Worm (Caenorhabditis elegans) whole organism, late embryonic: ENCODE data around the gene C16C8.21.

Experiments used
- F13H6.1 ChIP-seq: sonication (generic microtip); optimal IDR thresholded peaks from 2 replicates; lab custom pipeline; 2016; ENCODE audit warnings: missing genetic modification characterization, missing compliant biosample characterization
- K02D7.2 ChIP-seq: sonication (generic microtip); optimal IDR thresholded peaks from 2 replicates; lab custom pipeline; 2017; ENCODE audit warnings: mild to moderate bottlenecking, missing genetic modification characterization, missing compliant biosample characterization
- ama-1 ChIP-seq: fragments of 150-350 bp; optimal IDR thresholded peaks from 2 replicates; lab custom pipeline; 2014
- ceh-18 ChIP-seq: sonication (generic microtip); optimal IDR thresholded peaks from 2 replicates; lab custom pipeline; 2016; ENCODE audit warnings: missing genetic modification characterization, missing compliant biosample characterization
- ceh-19 ChIP-seq: fragments of 200-800 bp; sonication (Bioruptor generic); optimal IDR thresholded peaks from 2 replicates; lab custom pipeline; 2018; ENCODE audit warnings: mild to moderate bottlenecking, missing genetic modification characterization, missing compliant biosample characterization
- ceh-22 ChIP-seq: sonication (generic microtip); optimal IDR thresholded peaks from 2 replicates; lab custom pipeline; 2017; ENCODE audit warnings: missing biosample characterization, missing genetic modification characterization
- ceh-24 ChIP-seq: sonication (generic microtip); optimal IDR thresholded peaks from 2 replicates; lab custom pipeline; 2016; ENCODE audit warnings: mild to moderate bottlenecking, missing genetic modification characterization, missing compliant biosample characterization
- ceh-30 ChIP-seq: fragments of 150-350 bp; optimal IDR thresholded peaks from 2 replicates; lab custom pipeline; 2014; ENCODE audit warnings: missing biosample characterization, missing genetic modification characterization
- ceh-34 ChIP-seq: sonication (generic microtip); optimal IDR thresholded peaks from 2 replicates; lab custom pipeline; 2016; ENCODE audit warnings: mild to moderate bottlenecking, missing genetic modification characterization, missing compliant biosample characterization
- ceh-45 ChIP-seq: fragments of 200-800 bp; sonication (Bioruptor generic); IDR thresholded peaks from 2 replicates; pipeline ENCODE4 v1.3.6; 2022; ENCODE audit warnings: missing genetic modification reagents, missing genetic modification characterization, missing compliant biosample characterization
- ceh-48 ChIP-seq: sonication (generic microtip); optimal IDR thresholded peaks from 2 replicates; lab custom pipeline; 2016; ENCODE audit warnings: missing genetic modification characterization, inconsistent platforms, missing compliant biosample characterization
- ceh-6 ChIP-seq: fragments of 200-800 bp; sonication (Bioruptor generic); optimal IDR thresholded peaks from 2 replicates; lab custom pipeline; 2018; ENCODE audit warnings: mild to moderate bottlenecking, missing genetic modification characterization, missing compliant biosample characterization
- ceh-9 ChIP-seq: sonication (generic microtip); optimal IDR thresholded peaks from 2 replicates; lab custom pipeline; 2016; ENCODE audit warnings: mild to moderate bottlenecking, missing genetic modification characterization, inconsistent platforms, missing compliant biosample characterization
- dve-1 ChIP-seq: sonication (generic microtip); optimal IDR thresholded peaks from 2 replicates; lab custom pipeline; 2017; ENCODE audit warnings: antibody characterized with exemption, mild to moderate bottlenecking, missing genetic modification characterization, missing compliant biosample characterization
- eyg-1 ChIP-seq: sonication (generic microtip); optimal IDR thresholded peaks from 2 replicates; lab custom pipeline; 2016; ENCODE audit warnings: missing genotype, missing genetic modification characterization, missing compliant biosample characterization
- fkh-6 ChIP-seq: sonication (generic microtip); optimal IDR thresholded peaks from 2 replicates; lab custom pipeline; 2016; ENCODE audit warnings: missing genetic modification characterization, missing compliant biosample characterization
- gmeb-2 ChIP-seq: sonication (generic microtip); optimal IDR thresholded peaks from 2 replicates; lab custom pipeline; 2016; ENCODE audit warnings: missing genetic modification characterization, inconsistent platforms, missing compliant biosample characterization
- hlh-15 ChIP-seq: sonication (generic microtip); optimal IDR thresholded peaks from 2 replicates; lab custom pipeline; 2016; ENCODE audit warnings: missing genetic modification characterization, missing compliant biosample characterization
- hlh-30 ChIP-seq: sonication (generic microtip); optimal IDR thresholded peaks from 2 replicates; lab custom pipeline; 2017; ENCODE audit warnings: antibody characterized with exemption, missing genetic modification characterization, missing compliant biosample characterization; ENCODE audit not compliant: insufficient read depth
- hlh-6 ChIP-seq: sonication (generic microtip); optimal IDR thresholded peaks from 2 replicates; lab custom pipeline; 2016; ENCODE audit warnings: missing genotype, missing genetic modification characterization, missing compliant biosample characterization
- hlh-8 ChIP-seq: sonication (generic microtip); optimal IDR thresholded peaks from 2 replicates; lab custom pipeline; 2016; ENCODE audit warnings: missing genotype, missing genetic modification characterization, missing compliant biosample characterization
- lim-6 ChIP-seq: sonication (generic microtip); optimal IDR thresholded peaks from 2 replicates; lab custom pipeline; 2016; ENCODE audit warnings: missing genetic modification characterization, missing compliant biosample characterization
- madf-2 ChIP-seq: sonication (generic microtip); optimal IDR thresholded peaks from 2 replicates; lab custom pipeline; 2017; ENCODE audit warnings: missing genetic modification characterization, missing compliant biosample characterization
- mec-3 ChIP-seq: sonication (generic microtip); optimal IDR thresholded peaks from 2 replicates; lab custom pipeline; 2016; ENCODE audit warnings: borderline replicate concordance, missing genetic modification characterization, missing compliant biosample characterization
- nfya-1 ChIP-seq: sonication (generic microtip); optimal IDR thresholded peaks from 2 replicates; lab custom pipeline; 2017; ENCODE audit warnings: missing genetic modification characterization, mild to moderate bottlenecking, missing compliant biosample characterization, antibody characterized with exemption, moderate library complexity
- nhr-11 ChIP-seq: fragments of 150-350 bp; optimal IDR thresholded peaks from 2 replicates; lab custom pipeline; 2014; ENCODE audit warnings: missing biosample characterization, missing genetic modification characterization
- npax-4 ChIP-seq: sonication (generic microtip); optimal IDR thresholded peaks from 2 replicates; lab custom pipeline; 2016; ENCODE audit warnings: missing genetic modification characterization, missing compliant biosample characterization
- pat-9 ChIP-seq: fragments of 200-800 bp; sonication (Bioruptor generic); optimal IDR thresholded peaks from 2 replicates; lab custom pipeline; 2018; ENCODE audit warnings: mild to moderate bottlenecking, missing genetic modification characterization, moderate library complexity, missing compliant biosample characterization
- pax-1 ChIP-seq: fragments of 150-350 bp; optimal IDR thresholded peaks from 2 replicates; lab custom pipeline; 2014; ENCODE audit warnings: missing biosample characterization, missing genetic modification characterization
- pha-2 ChIP-seq: sonication (generic microtip); optimal IDR thresholded peaks from 2 replicates; lab custom pipeline; 2017; ENCODE audit warnings: mild to moderate bottlenecking, missing genetic modification characterization, missing compliant biosample characterization
- pros-1 ChIP-seq: fragments of 150-350 bp; optimal IDR thresholded peaks from 2 replicates; lab custom pipeline; 2014; ENCODE audit warnings: missing biosample characterization, missing genetic modification reagents, missing genetic modification characterization
- rnt-1 ChIP-seq: sonication (generic microtip); optimal IDR thresholded peaks from 2 replicates; lab custom pipeline; 2016; ENCODE audit warnings: missing genetic modification characterization, missing compliant biosample characterization
- sdc-2 ChIP-seq: sonication (generic microtip); optimal IDR thresholded peaks from 2 replicates; lab custom pipeline; 2016; ENCODE audit warnings: missing genotype, missing genetic modification characterization, missing compliant biosample characterization
- sox-2 ChIP-seq: fragments of 200-800 bp; sonication (Bioruptor generic); IDR thresholded peaks from 2 replicates; pipeline ENCODE4 v1.3.6; 2022; ENCODE audit warnings: missing genetic modification reagents, missing genetic modification characterization, missing compliant biosample characterization
- sox-4 ChIP-seq: sonication (generic microtip); optimal IDR thresholded peaks from 2 replicates; lab custom pipeline; 2017; ENCODE audit warnings: mild to moderate bottlenecking, missing genetic modification characterization, inconsistent platforms, missing compliant biosample characterization
- tbx-2 ChIP-seq: sonication (generic microtip); optimal IDR thresholded peaks from 2 replicates; lab custom pipeline; 2016; ENCODE audit warnings: missing genetic modification characterization, missing compliant biosample characterization
- tbx-7 ChIP-seq: sonication (generic microtip); optimal IDR thresholded peaks from 2 replicates; lab custom pipeline; 2016; ENCODE audit warnings: missing genotype, missing genetic modification characterization, missing compliant biosample characterization
- ttx-3 ChIP-seq: sonication (generic microtip); optimal IDR thresholded peaks from 2 replicates; lab custom pipeline; 2016; ENCODE audit warnings: missing genetic modification reagents, missing genetic modification characterization, missing compliant biosample characterization
- unc-3 ChIP-seq, 2 experiments: fragments of 200-800 bp in 1 of 2; sonication (Bioruptor generic) in 1 of 2; sonication (generic microtip) in 1 of 2; conservative IDR thresholded peaks in 1 of 2; optimal IDR thresholded peaks in 1 of 2; 2 replicates each; pipeline versions ENCODE4 v1.3.6 to Lab custom; 2016 to 2022; ENCODE audit warnings: missing compliant biosample characterization in 2 of 2, missing genetic modification characterization in 2 of 2, missing genetic modification reagents in 1 of 2
- unc-86 ChIP-seq: sonication (generic microtip); optimal IDR thresholded peaks from 2 replicates; lab custom pipeline; 2016; ENCODE audit warnings: missing genetic modification characterization, missing compliant biosample characterization
- zip-5 ChIP-seq: sonication (generic microtip); optimal IDR thresholded peaks from 2 replicates; lab custom pipeline; 2016; ENCODE audit warnings: missing genetic modification characterization, missing compliant biosample characterization

C16C8.21 gene

ce11 chrII:3425433-3425832 is 22.6 kb upstream of the C16C8.21 start, which contains the start of gene nep-11:
nep-11 (minus strand) TSS chrII:3425533.
- TF ChIP-seq ceh-24 (tag; lab: Kevin White, UChicago) (no peak), unc-86 (tag; lab: Kevin White, UChicago) (no peak)

ce11 chrII:3428158-3428704 is 19.8 kb upstream of the C16C8.21 start:
- TF ChIP-seq pha-2 (tag; lab: Kevin White, UChicago) (no peak), tbx-7 (tag; lab: Kevin White, UChicago) (no peak), npax-4 (tag; lab: Kevin White, UChicago) (no peak), ceh-19 (GFP tag; lab: Kevin White, UChicago) (peak; percentile 49), ceh-48 (tag; lab: Kevin White, UChicago) (peak; percentile 85), nhr-11 (tag; lab: Kevin White, UChicago) (no peak), tbx-2 (no peak), pros-1 (tag; lab: Kevin White, UChicago) (no peak), unc-3 (GFP tag; conservative IDR thresholded peaks at IDR 0.05; lab: Robert Waterston, UW) (no peak), unc-3 (tag; optimal IDR thresholded peaks at IDR 0.05; lab: Kevin White, UChicago) (peak; percentile 11), fkh-6 (tag; lab: Kevin White, UChicago) (no peak), hlh-30 (tag; lab: Kevin White, UChicago) (peak; percentile 28), K02D7.2 (no peak), sox-4 (tag; lab: Kevin White, UChicago) (peak; percentile 17), F13H6.1 (no peak), hlh-15 (no peak), ceh-9 (tag; lab: Kevin White, UChicago) (no peak), sdc-2 (tag; lab: Kevin White, UChicago) (no peak), madf-2 (tag; lab: Kevin White, UChicago) (no peak), lim-6 (no peak), pat-9 (tag; lab: Kevin White, UChicago) (no peak), hlh-8 (tag; lab: Kevin White, UChicago) (no peak), zip-5 (no peak), ama-1 (lab: Kevin White, UChicago) (no peak), ceh-22 (tag; lab: Kevin White, UChicago) (no peak), sox-2 (GFP tag; lab: Robert Waterston, UW) (no peak), mec-3 (tag; lab: Kevin White, UChicago) (no peak), gmeb-2 (tag; lab: Kevin White, UChicago) (no peak), nfya-1 (tag; lab: Kevin White, UChicago) (peak; percentile 8), pax-1 (no peak), dve-1 (tag; lab: Kevin White, UChicago) (no peak), ceh-6 (GFP tag; lab: Kevin White, UChicago) (no peak), hlh-6 (tag; lab: Kevin White, UChicago) (no peak), ceh-30 (tag; lab: Kevin White, UChicago) (no peak), rnt-1 (no peak), ceh-34 (tag; lab: Kevin White, UChicago) (no peak), eyg-1 (tag; lab: Kevin White, UChicago) (no peak), ceh-45 (GFP tag; lab: Robert Waterston, UW) (no peak)
- TF ChIP-seq, all 69 proteins: peak for 6

ce11 chrII:3429400-3429799 is 18.6 kb upstream of the C16C8.21 start, which contains the start of gene C16C8.18:
C16C8.18 (plus strand) TSS chrII:3429700.
- no peak for TF ChIP-seq unc-3 (GFP tag; conservative IDR thresholded peaks at IDR 0.05; lab: Robert Waterston, UW)
- TF ChIP-seq unc-3 (tag; optimal IDR thresholded peaks at IDR 0.05; lab: Kevin White, UChicago): no peak
- TF ChIP-seq hlh-6 (tag; lab: Kevin White, UChicago): no peak
- TF ChIP-seq ceh-18: no peak
- no peak for TF ChIP-seq ttx-3 (tag; lab: Kevin White, UChicago)
- TF ChIP-seq lim-6: no peak
- no peak for TF ChIP-seq sox-2 (GFP tag; lab: Robert Waterston, UW)
- no peak for TF ChIP-seq ceh-19 (GFP tag; lab: Kevin White, UChicago)
- no peak for TF ChIP-seq hlh-30 (tag; lab: Kevin White, UChicago)
